Worm (Caenorhabditis elegans) whole organism, L4/young adult: ENCODE measurements around the gene srw-135.

Experiments used
- W03F9.2 ChIP-seq: fragments of 150-350 bp; optimal IDR thresholded peaks from 2 replicates; lab custom pipeline; 2014; ENCODE audit warnings: missing biosample characterization, missing genetic modification characterization
- dao-5 ChIP-seq: sonication (generic microtip); optimal IDR thresholded peaks from 2 replicates; lab custom pipeline; 2016; ENCODE audit warnings: missing genotype, missing genetic modification characterization, moderate library complexity, missing compliant biosample characterization
- him-1 ChIP-seq: sonication (generic microtip); optimal IDR thresholded peaks from 2 replicates; lab custom pipeline; 2016; ENCODE audit warnings: missing genotype, missing genetic modification reagents, missing genetic modification characterization, missing compliant biosample characterization

srw-135 gene

DNA sequence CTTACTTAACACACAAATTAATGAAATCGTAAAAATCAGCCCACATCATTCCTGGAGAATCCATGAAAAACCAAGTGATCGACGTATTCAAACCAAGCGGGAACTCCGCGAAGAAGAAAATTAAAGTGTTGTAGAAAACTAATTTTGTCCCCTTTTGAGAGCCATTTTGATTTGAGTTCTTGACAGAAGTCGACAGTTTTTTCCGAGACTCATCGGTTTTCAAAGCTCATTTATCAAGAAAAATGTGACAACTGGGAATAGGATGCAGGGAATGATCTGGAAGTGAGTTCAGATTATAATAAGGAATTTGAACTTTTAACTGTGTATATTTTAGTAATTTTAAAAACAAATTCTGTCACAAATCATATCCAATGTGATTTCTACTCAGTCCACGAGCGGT is at the start of gene srw-135:
Gene srw-135 (minus strand): TSS at position 101 of the 400 bp plus-strand sequence.
- TF ChIP-seq dao-5 (tag; lab: Kevin White, UChicago) (no peak), W03F9.2 (tag; lab: Kevin White, UChicago) (no peak), him-1 (tag; lab: Kevin White, UChicago) (no peak)

DNA sequence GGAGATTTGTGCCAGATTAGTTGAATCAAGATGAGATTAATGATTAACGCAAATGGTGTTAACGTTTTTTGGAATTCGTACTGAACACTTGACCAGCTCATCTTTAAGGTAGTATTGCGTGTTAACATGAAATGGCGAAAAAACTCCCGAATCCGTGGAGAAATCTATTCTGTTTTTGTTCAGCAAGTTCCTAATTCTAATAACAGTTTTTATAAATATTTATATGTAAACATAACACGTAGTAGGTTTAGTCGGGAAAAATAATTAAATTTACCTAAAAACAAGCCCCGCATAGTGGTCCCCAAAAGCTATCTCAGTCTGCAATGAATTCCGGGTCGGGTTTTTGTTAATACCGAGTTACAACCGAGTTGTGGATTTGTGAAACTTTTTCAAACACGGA is 47.7 kb upstream of the srw-135 start, which contains the start of gene str-244:
Gene str-244 (minus strand): TSS at position 101 of the 400 bp plus-strand sequence.
- no peak for TF ChIP-seq dao-5 (tag; lab: Kevin White, UChicago)
- TF ChIP-seq him-1 (tag; lab: Kevin White, UChicago), result no peak
- no peak for TF ChIP-seq W03F9.2 (tag; lab: Kevin White, UChicago)

DNA sequence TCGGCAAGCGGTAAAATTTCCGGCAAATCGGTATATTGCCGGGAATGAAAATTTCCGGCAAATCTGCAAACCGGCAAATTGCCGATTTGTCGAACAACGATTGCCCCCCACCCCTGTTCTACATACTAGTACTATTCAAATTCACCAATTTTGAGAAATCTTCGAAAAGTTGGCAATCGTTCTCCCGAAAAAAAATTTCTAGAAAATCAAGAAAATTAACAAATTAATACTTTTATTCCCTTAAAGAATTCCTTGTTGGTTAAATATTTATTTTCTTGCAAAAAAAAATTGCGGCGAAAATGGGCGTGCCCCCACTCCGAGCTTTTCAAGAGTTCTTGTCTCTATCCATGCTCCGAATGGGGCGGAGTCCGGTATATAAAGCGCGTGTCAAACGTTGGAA is 43.0 kb upstream of the srw-135 start, which contains the start of gene C50H11.8:
Gene C50H11.8 (plus strand): TSS at position 301 of the 400 bp plus-strand sequence.
- TF ChIP-seq dao-5 (tag; lab: Kevin White, UChicago), result no peak
- TF ChIP-seq him-1 (tag; lab: Kevin White, UChicago), result no peak
- no peak for TF ChIP-seq W03F9.2 (tag; lab: Kevin White, UChicago)

DNA sequence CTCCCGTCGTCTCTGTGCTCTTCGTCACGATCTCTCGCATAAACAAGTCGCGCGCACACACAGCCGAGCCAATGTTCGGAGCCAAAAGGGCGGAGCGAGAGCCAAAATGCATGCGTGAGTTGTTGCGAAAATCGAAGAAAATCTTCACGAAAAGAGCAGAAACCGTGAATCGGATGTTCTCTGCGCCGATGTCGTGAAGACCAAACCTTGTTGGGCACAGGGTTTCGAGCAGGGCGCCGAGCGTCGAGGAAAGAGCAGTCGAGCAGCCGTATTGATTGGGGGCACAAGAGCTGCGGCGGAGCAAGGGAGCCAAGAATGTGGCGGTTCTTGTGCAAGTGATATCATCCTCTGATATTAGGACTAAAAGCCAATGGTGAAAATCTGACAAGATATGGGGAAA is 35.1 kb upstream of the srw-135 start:
- TF ChIP-seq dao-5 (tag; lab: Kevin White, UChicago) (no peak), W03F9.2 (tag; lab: Kevin White, UChicago) (no peak), him-1 (tag; lab: Kevin White, UChicago) (no peak)

DNA sequence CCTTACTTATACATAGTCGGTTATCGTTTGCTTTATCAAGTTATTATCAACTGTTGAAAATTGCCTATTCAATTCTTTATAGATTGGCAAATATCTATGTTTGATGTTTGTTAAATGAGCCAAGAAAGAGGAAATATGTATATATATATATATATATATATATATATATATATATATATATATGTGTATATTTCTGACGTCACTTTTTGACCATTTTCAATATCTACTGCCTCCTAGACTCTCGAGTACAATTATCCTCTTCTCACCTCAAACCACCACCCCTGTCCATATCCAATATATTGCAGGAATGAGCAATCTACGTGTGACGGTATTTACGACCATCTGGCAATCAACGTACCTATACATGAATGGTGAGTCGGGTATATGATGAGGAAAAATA is 33.5 kb upstream of the srw-135 start, which contains the start of gene F59D6.1:
Gene F59D6.1 (plus strand): TSS at position 301 of the 400 bp plus-strand sequence.
- TF ChIP-seq him-1 (tag; lab: Kevin White, UChicago) (no peak), dao-5 (tag; lab: Kevin White, UChicago) (no peak), W03F9.2 (tag; lab: Kevin White, UChicago) (no peak)

DNA sequence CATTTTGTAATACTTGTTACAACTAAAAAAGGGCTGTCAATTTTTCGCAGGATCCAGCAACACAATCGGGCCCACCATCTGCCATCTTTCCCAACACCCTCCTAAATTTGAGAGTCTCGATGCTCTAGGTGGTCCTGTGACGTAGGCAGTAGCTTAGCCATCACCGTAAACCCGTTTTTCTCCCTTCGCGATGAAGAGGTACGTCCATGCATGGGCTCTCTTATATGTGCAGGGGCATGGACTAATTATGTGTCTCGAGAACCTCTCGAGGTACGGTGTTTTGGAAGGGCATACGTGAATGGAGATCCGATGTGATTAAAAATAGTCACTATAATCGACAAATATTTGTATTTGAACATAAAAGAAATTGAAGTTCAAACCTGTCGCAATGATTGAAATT is 29.6 kb upstream of the srw-135 start:
- TF ChIP-seq dao-5 (tag; lab: Kevin White, UChicago) (no peak), him-1 (tag; lab: Kevin White, UChicago) (no peak), W03F9.2 (tag; lab: Kevin White, UChicago) (no peak)

DNA sequence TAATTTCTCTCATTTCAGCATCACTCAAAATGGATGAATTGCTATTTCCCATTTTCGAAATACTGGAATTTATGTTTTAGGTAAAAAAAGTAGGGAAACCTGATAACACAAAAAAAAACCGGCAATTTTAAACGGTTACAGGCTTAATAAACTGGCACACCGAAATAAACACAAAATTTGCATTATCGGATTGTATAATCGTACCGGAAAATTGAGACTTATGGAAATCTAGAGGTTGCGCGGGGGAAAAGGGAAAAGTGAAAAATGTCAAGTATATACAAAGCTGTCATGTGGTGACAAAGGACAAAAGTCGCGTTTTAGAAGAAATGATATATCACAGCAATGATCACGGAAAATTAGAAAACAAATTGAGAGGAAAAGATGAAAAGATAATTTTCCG is 28.0 kb upstream of the srw-135 start, which contains the start of gene chpf-2:
Gene chpf-2 (minus strand): TSS at position 101 of the 400 bp plus-strand sequence.
- no peak for TF ChIP-seq him-1 (tag; lab: Kevin White, UChicago)
- TF ChIP-seq dao-5 (tag; lab: Kevin White, UChicago), result no peak
- no peak for TF ChIP-seq W03F9.2 (tag; lab: Kevin White, UChicago)

DNA sequence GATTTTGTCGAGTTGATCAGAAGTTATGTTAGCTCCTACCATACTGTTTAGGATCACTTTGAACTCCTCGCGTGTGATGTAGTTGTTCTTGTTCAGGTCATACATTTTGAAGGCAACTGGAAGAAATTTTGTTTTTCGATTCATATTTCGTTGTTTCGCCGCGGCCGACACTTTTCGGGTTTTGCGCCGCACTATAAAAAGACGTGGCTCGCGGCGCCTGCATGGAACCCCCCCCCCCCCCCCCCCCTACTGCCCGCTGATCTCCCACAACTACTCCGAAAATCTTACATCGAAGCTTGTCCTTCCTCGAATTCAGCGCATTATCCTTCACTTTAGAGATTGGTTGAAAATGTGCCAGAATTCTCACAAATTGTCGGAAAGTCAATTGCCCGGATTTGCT is 26.8 kb upstream of the srw-135 start:
- TF ChIP-seq him-1 (tag; lab: Kevin White, UChicago) (no peak), dao-5 (tag; lab: Kevin White, UChicago) (no peak), W03F9.2 (tag; lab: Kevin White, UChicago) (no peak)

DNA sequence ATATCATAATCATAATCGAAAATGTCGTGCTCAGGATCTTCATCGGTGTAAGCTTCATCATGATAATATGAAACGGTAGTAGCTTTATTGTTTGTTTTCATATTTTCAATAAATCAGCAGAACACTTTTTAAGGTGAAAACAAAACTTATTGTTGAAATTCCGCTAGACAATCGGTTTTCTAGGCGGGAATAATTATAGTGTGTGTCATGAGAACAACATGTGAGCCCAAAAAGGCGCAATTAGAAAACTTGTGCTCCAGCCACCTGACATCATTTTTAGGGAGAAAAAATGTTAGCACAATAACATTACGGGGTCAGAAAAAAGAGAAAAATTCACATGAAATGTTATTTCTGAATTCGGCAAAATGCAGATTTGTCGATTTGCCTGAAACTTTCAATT is 22.9 kb upstream of the srw-135 start, which contains the start of gene srw-8:
Gene srw-8 (minus strand): TSS at position 101 of the 400 bp plus-strand sequence.
- no peak for TF ChIP-seq dao-5 (tag; lab: Kevin White, UChicago)
- TF ChIP-seq W03F9.2 (tag; lab: Kevin White, UChicago), result no peak
- no peak for TF ChIP-seq him-1 (tag; lab: Kevin White, UChicago)

DNA sequence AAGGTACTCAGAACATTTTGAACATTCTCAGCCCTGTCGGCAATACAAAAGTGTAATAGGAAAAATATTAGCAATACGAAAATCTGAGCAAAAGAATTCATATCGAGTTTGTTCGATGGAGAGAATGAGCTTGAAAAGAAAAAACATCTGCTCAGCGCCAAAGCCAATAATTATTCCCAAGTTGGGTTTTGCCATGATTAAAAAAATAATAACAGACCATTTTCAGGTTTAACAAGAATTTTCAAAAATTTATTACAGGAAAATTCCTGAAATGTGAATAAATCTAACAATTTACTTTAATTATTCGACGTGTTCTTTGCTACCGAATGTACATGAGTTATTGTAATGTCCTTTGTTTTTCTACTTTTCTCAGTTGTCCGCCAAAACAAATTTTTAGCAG is 21.0 kb upstream of the srw-135 start, which contains the start of gene irld-38:
Gene irld-38 (minus strand): TSS at position 101 of the 400 bp plus-strand sequence.
- TF ChIP-seq him-1 (tag; lab: Kevin White, UChicago) (no peak), W03F9.2 (tag; lab: Kevin White, UChicago) (no peak), dao-5 (tag; lab: Kevin White, UChicago) (no peak)

DNA sequence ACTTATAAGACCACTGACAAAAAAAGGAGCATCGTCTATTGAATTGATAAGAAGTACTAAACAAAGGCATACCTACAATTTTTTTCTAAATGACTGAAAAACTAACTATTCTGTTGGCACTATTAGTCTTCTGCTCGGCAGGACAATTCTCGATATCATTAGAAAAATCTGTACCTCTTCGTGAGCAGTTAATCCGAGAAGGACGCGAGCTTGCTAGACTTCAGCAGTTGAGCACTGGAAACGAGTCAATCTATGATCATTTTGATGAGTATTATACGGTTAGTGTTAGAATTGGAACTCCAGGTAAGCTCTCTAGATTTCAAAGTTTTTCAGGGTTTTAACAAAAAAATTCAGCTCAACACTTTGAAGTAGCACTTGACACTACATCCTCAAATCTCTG is 16.9 kb upstream of the srw-135 start, which contains the start of gene asp-7:
Gene asp-7 (plus strand): TSS at position 81 of the 400 bp plus-strand sequence.
- TF ChIP-seq W03F9.2 (tag; lab: Kevin White, UChicago) (no peak), dao-5 (tag; lab: Kevin White, UChicago) (no peak), him-1 (tag; lab: Kevin White, UChicago) (no peak)

DNA sequence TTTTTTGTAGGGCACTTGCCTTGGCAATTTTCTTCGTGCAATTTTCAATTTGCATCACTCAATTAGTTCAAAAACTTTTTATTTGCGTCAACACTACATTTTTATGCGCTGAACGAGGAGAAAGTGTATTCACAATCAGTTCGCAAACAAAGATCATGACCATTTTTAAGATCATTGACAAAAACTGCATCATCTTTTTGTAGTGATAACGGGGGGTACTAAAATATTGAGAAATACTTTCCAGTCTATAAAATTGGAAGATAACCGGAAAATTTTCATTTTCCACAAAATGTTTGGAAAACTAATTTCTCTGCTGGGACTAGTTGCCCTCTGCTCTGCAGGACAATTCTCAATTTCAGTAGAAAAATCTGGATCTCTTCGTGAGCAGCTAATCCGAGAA is 13.0 kb upstream of the srw-135 start, which contains the start of gene asp-8:
Gene asp-8 (plus strand): TSS at position 276 of the 400 bp plus-strand sequence.
- TF ChIP-seq him-1 (tag; lab: Kevin White, UChicago) (no peak), W03F9.2 (tag; lab: Kevin White, UChicago) (no peak), dao-5 (tag; lab: Kevin White, UChicago) (no peak)

DNA sequence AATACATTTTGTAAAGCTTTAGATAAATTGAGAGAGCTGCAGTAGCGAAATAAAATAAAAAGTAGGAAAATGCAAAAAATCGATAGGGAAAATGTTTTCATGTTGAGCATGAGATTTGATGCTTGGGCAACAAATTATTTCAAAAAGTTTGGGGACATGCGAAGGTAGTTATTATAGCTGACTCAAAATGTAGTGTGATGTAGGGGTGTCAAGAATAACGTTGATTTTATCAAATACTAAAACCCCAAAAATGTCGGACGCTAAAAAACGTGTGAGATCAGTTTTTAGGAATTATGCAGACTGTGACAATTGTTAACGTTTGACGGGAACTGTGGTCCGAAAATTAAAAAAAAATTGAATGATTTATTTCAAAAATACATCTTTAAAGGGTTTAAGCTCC is 10.0 kb upstream of the srw-135 start, which contains the start of gene irld-12:
Gene irld-12 (minus strand): TSS at position 101 of the 400 bp plus-strand sequence.
- TF ChIP-seq W03F9.2 (tag; lab: Kevin White, UChicago) (no peak), dao-5 (tag; lab: Kevin White, UChicago) (no peak), him-1 (tag; lab: Kevin White, UChicago) (no peak)

DNA sequence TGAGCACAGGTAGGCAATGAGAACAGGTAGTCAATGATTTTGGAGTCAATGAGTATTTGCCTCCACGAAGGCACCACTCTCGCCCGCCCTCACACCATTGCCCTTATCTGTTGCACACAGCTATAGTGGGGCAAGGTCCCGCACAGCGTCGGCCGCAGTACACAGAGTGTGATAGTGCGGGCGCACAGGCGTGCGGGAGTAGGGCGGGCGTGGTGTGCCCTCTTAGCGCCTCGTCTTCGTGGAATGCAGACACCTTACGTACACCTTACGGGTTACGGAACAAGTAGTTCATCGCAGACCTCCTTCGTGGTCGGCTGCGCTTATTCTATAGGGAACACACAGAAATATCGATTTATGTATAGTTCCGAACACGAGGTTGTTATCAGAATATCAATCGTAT is 6.6 kb upstream of the srw-135 start:
- TF ChIP-seq W03F9.2 (tag; lab: Kevin White, UChicago), result no peak
- no peak for TF ChIP-seq dao-5 (tag; lab: Kevin White, UChicago)
- no peak for TF ChIP-seq him-1 (tag; lab: Kevin White, UChicago)
